Worm (Caenorhabditis elegans) whole organism, mixed stage, embryonic: ENCODE measurements around the gene K02E10.6.

Experiments used
- M03D4.4 ChIP-seq: sonication (generic microtip); optimal IDR thresholded peaks from 2 replicates; lab custom pipeline; 2017; ENCODE audit warnings: mild to moderate bottlenecking, missing genetic modification characterization, missing compliant biosample characterization
- bed-3 ChIP-seq: fragments of 200-800 bp; sonication (Bioruptor generic); optimal IDR thresholded peaks from 3 replicates; lab custom pipeline; 2018; ENCODE audit warnings: mild to moderate bottlenecking, missing genetic modification characterization, moderate library complexity, missing compliant biosample characterization
- blmp-1 ChIP-seq: fragments of 150-350 bp; optimal IDR thresholded peaks from 2 replicates; lab custom pipeline; 2014; ENCODE audit warnings: missing biosample characterization, missing genetic modification characterization
- ceh-39 ChIP-seq: fragments of 150-350 bp; optimal IDR thresholded peaks from 2 replicates; lab custom pipeline; 2014; ENCODE audit warnings: missing biosample characterization, missing genetic modification characterization
- ceh-83 ChIP-seq: fragments of 200-800 bp; sonication (Bioruptor generic); optimal IDR thresholded peaks from 2 replicates; lab custom pipeline; 2018; ENCODE audit warnings: mild to moderate bottlenecking, missing genetic modification characterization, missing compliant biosample characterization
- ces-1 ChIP-seq: fragments of 150-350 bp; optimal IDR thresholded peaks from 2 replicates; lab custom pipeline; 2014; ENCODE audit warnings: missing biosample characterization, missing genetic modification reagents, missing genetic modification characterization
- cnd-1 ChIP-seq: fragments of 200-800 bp; sonication (Bioruptor generic); optimal IDR thresholded peaks from 2 replicates; lab custom pipeline; 2018; ENCODE audit warnings: mild to moderate bottlenecking, missing genetic modification characterization, missing compliant biosample characterization
- drap-1 ChIP-seq: fragments of 200-800 bp; sonication (Bioruptor generic); optimal IDR thresholded peaks from 3 replicates; lab custom pipeline; 2018; ENCODE audit warnings: mild to moderate bottlenecking, missing genetic modification characterization, missing compliant biosample characterization
- ham-2 ChIP-seq: fragments of 200-800 bp; sonication (Bioruptor generic); optimal IDR thresholded peaks from 2 replicates; lab custom pipeline; 2018; ENCODE audit warnings: mild to moderate bottlenecking, missing genetic modification characterization, missing compliant biosample characterization
- hlh-1 ChIP-seq: fragments of 150-350 bp; optimal IDR thresholded peaks from 2 replicates; lab custom pipeline; 2014; ENCODE audit warnings: missing biosample characterization, missing genetic modification reagents, missing genetic modification characterization
- lin-13 ChIP-seq: fragments of 150-350 bp; optimal IDR thresholded peaks from 2 replicates; lab custom pipeline; 2014; ENCODE audit warnings: missing biosample characterization, missing genetic modification characterization
- lin-32 ChIP-seq: fragments of 200-800 bp; sonication (Bioruptor generic); optimal IDR thresholded peaks from 2 replicates; lab custom pipeline; 2018; ENCODE audit warnings: mild to moderate bottlenecking, missing genetic modification characterization, missing compliant biosample characterization
- lsy-2 ChIP-seq: fragments of 150-350 bp; optimal IDR thresholded peaks from 2 replicates; lab custom pipeline; 2014; ENCODE audit warnings: missing biosample characterization, missing genetic modification characterization
- mab-5 ChIP-seq: fragments of 150-350 bp; optimal IDR thresholded peaks from 2 replicates; lab custom pipeline; 2014; ENCODE audit warnings: missing biosample characterization, missing genetic modification characterization
- mep-1 ChIP-seq: fragments of 150-350 bp; optimal IDR thresholded peaks from 2 replicates; lab custom pipeline; 2017; ENCODE audit warnings: missing biosample characterization, missing genetic modification reagents, missing genetic modification characterization, inconsistent platforms
- mls-2 ChIP-seq: sonication (generic microtip); optimal IDR thresholded peaks from 2 replicates; lab custom pipeline; 2016; ENCODE audit warnings: mild to moderate bottlenecking, missing genetic modification characterization, moderate library complexity, missing compliant biosample characterization
- nhr-2 ChIP-seq: fragments of 150-350 bp; optimal IDR thresholded peaks from 2 replicates; lab custom pipeline; 2014; ENCODE audit warnings: missing biosample characterization, missing genetic modification characterization
- nhr-237 ChIP-seq: fragments of 150-350 bp; optimal IDR thresholded peaks from 2 replicates; lab custom pipeline; 2014; ENCODE audit warnings: missing biosample characterization, missing genetic modification characterization
- nhr-28 ChIP-seq: fragments of 150-350 bp; optimal IDR thresholded peaks from 2 replicates; lab custom pipeline; 2014; ENCODE audit warnings: missing biosample characterization, missing genetic modification characterization
- nhr-76 ChIP-seq: sonication (generic microtip); optimal IDR thresholded peaks from 2 replicates; lab custom pipeline; 2017; ENCODE audit warnings: missing biosample characterization, missing genetic modification characterization
- pha-4 ChIP-seq: fragments of 150-350 bp; optimal IDR thresholded peaks from 2 replicates; lab custom pipeline; 2018; ENCODE audit warnings: missing biosample characterization, missing genetic modification reagents, missing genetic modification characterization
- sem-2 ChIP-seq: fragments of 200-800 bp; sonication (Bioruptor generic); optimal IDR thresholded peaks from 2 replicates; lab custom pipeline; 2018; ENCODE audit warnings: mild to moderate bottlenecking, missing genetic modification characterization, missing compliant biosample characterization
- sptf-1 ChIP-seq: sonication (generic microtip); optimal IDR thresholded peaks from 2 replicates; lab custom pipeline; 2017; ENCODE audit warnings: mild to moderate bottlenecking, missing genetic modification characterization, moderate library complexity, missing compliant biosample characterization
- unc-120 ChIP-seq: sonication (generic microtip); optimal IDR thresholded peaks from 2 replicates; lab custom pipeline; 2017; ENCODE audit warnings: missing genetic modification characterization, missing compliant biosample characterization; ENCODE audit not compliant: poor library complexity, severe bottlenecking
- unc-39 ChIP-seq: fragments of 150-350 bp; optimal IDR thresholded peaks from 2 replicates; lab custom pipeline; 2014; ENCODE audit warnings: missing biosample characterization, missing genetic modification characterization
- unc-62 ChIP-seq: fragments of 150-350 bp; optimal IDR thresholded peaks from 2 replicates; lab custom pipeline; 2014; ENCODE audit warnings: missing biosample characterization, missing genetic modification reagents, missing genetic modification characterization
- ztf-11 ChIP-seq: fragments of 150-350 bp; optimal IDR thresholded peaks from 2 replicates; lab custom pipeline; 2014; ENCODE audit warnings: missing biosample characterization, missing genetic modification characterization

K02E10.6 gene

DNA sequence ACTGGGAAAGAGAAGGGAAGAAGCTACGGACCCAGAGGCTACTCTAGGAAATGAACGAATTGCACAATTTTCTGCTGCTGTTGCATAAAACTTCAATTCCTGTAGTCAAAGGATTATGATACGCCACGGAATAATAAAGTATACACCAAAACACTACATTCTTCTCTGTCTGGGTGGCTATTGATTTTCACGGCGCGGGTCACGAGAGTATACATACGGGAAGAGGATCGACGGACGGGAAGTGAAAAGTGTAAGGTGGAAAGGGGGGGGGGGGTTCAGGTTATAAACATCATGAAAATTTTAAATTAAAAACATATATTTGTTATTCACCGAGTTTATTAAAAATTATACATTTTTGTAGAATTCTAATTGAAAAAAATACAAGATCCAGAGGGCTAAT lies 43.3 kb downstream of the K02E10.6 start:
- TF ChIP-seq nhr-2 (tag; lab: Kevin White, UChicago) (no peak), mls-2 (tag; lab: Kevin White, UChicago) (no peak), ceh-39 (tag; lab: Kevin White, UChicago) (no peak), pha-4 (no peak), ztf-11 (tag; lab: Kevin White, UChicago) (no peak), nhr-28 (no peak), mep-1 (tag; lab: Kevin White, UChicago) (no peak), nhr-237 (tag; lab: Kevin White, UChicago) (no peak), mab-5 (no peak), lin-32 (GFP tag; lab: Kevin White, UChicago) (no peak), nhr-76 (no peak), sptf-1 (tag; lab: Kevin White, UChicago) (no peak), bed-3 (no peak), hlh-1 (tag; lab: Kevin White, UChicago) (no peak)

DNA sequence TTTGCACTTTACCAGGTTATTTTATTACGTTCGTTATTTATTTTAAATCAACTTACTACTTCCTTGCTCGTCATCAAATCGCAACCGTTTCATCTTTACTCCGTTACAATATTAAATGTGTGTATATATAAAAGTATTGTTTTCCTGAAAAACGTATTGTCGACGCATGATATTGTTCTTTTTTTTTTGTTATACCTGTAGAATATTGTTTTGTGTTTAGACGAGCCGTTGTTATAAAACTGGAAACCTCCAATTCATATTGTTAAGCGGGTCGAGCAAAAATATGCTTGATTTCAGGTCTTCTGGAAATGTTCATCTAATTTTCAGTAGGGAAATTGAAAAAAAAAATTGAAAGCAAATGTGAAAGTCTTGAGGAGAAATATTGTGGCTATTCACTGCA lies 43.7 kb downstream of the K02E10.6 start, which contains the start of gene gid-2:
gid-2 (minus strand) TSS at position 101 of the 400 bp plus-strand sequence.
- TF ChIP-seq cnd-1 (tag; lab: Kevin White, UChicago) (no peak), drap-1 (GFP tag; lab: Kevin White, UChicago) (no peak), unc-120 (tag; lab: Kevin White, UChicago) (no peak), nhr-237 (tag; lab: Kevin White, UChicago) (no peak), mep-1 (tag; lab: Kevin White, UChicago) (no peak), mab-5 (no peak), sptf-1 (tag; lab: Kevin White, UChicago) (no peak)

DNA sequence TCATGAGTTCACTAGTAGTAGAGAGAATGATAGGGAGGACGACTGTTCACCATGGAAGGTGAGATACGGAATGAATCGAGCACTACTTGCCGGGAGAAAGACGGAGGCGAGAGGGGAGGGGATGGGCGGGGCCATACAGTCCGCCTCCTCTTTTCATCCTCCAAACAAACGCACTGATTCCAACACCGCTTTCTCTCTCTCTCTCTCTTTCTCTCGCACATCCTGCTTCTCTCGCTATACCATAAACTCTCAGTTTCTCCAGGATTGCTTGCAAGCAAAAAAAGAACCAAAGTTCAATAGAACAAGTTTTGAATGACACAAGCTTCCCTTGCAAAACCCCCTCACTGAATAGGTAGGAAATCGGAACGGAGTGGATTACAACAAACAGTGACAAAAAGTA lies 47.2 kb downstream of the K02E10.6 start:
- TF ChIP-seq ham-2 (GFP tag; lab: Kevin White, UChicago) (peak; percentile 2), ces-1 (GFP tag; lab: Kevin White, UChicago) (no peak), nhr-2 (tag; lab: Kevin White, UChicago) (no peak), drap-1 (GFP tag; lab: Kevin White, UChicago) (no peak), blmp-1 (tag; lab: Kevin White, UChicago) (peak; percentile 13), ceh-83 (GFP tag; lab: Kevin White, UChicago) (no peak), mep-1 (tag; lab: Kevin White, UChicago) (no peak), unc-39 (tag; lab: Kevin White, UChicago) (no peak)

DNA sequence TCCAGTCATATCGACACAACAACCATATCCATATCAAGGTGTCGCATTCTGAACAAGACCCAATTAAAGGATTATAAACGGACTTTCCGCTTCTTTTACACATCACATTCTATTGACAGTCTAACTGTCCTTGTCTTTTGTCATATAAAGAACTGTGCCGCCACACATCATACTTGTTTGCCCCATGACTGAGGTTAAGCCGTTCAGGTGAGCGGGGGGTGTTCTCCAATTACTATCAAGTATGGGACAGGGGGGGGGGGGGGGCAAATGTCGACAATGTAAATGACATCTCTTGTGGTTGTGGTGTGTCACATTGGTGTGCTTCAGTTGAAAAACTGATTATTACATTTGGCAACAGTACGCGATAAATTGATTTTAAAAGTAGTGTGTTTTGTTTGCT lies 48.8 kb downstream of the K02E10.6 start:
- peak; percentile 4 for TF ChIP-seq ham-2 (GFP tag; lab: Kevin White, UChicago)
- TF ChIP-seq lsy-2 (tag; lab: Kevin White, UChicago): no peak

DNA sequence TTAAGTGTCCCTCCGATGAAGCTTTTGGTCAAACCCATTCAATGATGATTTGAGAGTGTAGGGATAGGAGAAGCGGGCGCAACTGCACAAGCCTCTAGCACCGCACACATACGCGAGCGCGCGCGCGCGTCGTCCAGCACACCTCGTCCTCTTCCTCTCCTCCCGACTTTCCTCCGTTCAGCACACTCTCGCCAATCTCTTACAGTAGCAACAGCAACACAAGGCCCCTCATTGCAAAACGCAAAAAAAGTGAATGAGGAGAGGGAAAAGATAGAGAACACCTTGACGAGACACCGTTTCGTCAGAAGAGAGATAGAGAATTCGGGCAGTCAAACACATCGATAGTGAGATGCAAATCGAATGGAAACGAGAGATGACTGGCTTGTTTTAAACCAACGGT lies 50.1 kb downstream of the K02E10.6 start:
- TF ChIP-seq lsy-2 (tag; lab: Kevin White, UChicago) (peak; percentile 43), sptf-1 (tag; lab: Kevin White, UChicago) (peak; percentile 22), ham-2 (GFP tag; lab: Kevin White, UChicago) (peak; percentile 95), mep-1 (tag; lab: Kevin White, UChicago) (peak; percentile 40), nhr-76 (no peak), ceh-39 (tag; lab: Kevin White, UChicago) (peak; percentile 74), M03D4.4 (tag; lab: Kevin White, UChicago) (peak; percentile 64), lin-32 (GFP tag; lab: Kevin White, UChicago) (no peak), blmp-1 (tag; lab: Kevin White, UChicago) (no peak), bed-3 (no peak), cnd-1 (tag; lab: Kevin White, UChicago) (peak; percentile 51), hlh-1 (tag; lab: Kevin White, UChicago) (peak; percentile 84), mls-2 (tag; lab: Kevin White, UChicago) (peak; percentile 48), unc-62 (GFP tag; lab: Kevin White, UChicago) (peak; percentile 58), sem-2 (GFP tag; lab: Kevin White, UChicago) (no peak), lin-13 (tag; lab: Kevin White, UChicago) (no peak), pha-4 (peak; percentile 49), drap-1 (GFP tag; lab: Kevin White, UChicago) (peak; percentile 2), nhr-237 (tag; lab: Kevin White, UChicago) (no peak), unc-120 (tag; lab: Kevin White, UChicago) (peak; percentile 80), ceh-83 (GFP tag; lab: Kevin White, UChicago) (no peak)
- TF ChIP-seq, all 35 proteins: peak for 13
